Fruit fly (Drosophila melanogaster) whole organism, adult: ENCODE results near the gene pelo.

Experiments used
- CG33017 ChIP-seq: fragments of 200-800 bp; sonication (Bioruptor generic); optimal IDR thresholded peaks from 2 replicates; lab custom pipeline; 2018; ENCODE audit warnings: missing biosample characterization, mild to moderate bottlenecking, missing genetic modification characterization, moderate library complexity
- cic ChIP-seq: fragments of 200-800 bp; sonication (Bioruptor generic); optimal IDR thresholded peaks from 2 replicates; lab custom pipeline; 2017; ENCODE audit warnings: missing biosample characterization, mild to moderate bottlenecking, missing genetic modification characterization, moderate library complexity
- kay ChIP-seq: fragments of 200-800 bp; sonication (Bioruptor generic); peaks from one replicate; lab custom pipeline; 2016; ENCODE audit warnings: missing biosample characterization, missing genetic modification characterization, borderline replicate concordance
- ovo ChIP-seq: fragments of 200-800 bp; sonication (Bioruptor generic); optimal IDR thresholded peaks from 2 replicates; lab custom pipeline; 2016; ENCODE audit warnings: missing biosample characterization, missing genetic modification characterization
- toe ChIP-seq: fragments of 200-800 bp; sonication (Bioruptor generic); optimal IDR thresholded peaks from 2 replicates; lab custom pipeline; 2016; ENCODE audit warnings: missing biosample characterization, missing genetic modification characterization

- TF ChIP-seq toe (GFP tag; lab: Kevin White, UChicago), result no peak
- TF ChIP-seq kay (GFP tag; lab: Kevin White, UChicago), result no peak
- no peak for TF ChIP-seq ovo (GFP tag; lab: Kevin White, UChicago)
- no peak for TF ChIP-seq CG33017 (tag; lab: Kevin White, UChicago)
- no peak for TF ChIP-seq cic
Observed at dm6 chr2L:9739685-9740084, 39.1 kb downstream of the pelo start.
